1 fruit fly cellular context compared by ENCODE assay signal in the genomic region with DNA sequence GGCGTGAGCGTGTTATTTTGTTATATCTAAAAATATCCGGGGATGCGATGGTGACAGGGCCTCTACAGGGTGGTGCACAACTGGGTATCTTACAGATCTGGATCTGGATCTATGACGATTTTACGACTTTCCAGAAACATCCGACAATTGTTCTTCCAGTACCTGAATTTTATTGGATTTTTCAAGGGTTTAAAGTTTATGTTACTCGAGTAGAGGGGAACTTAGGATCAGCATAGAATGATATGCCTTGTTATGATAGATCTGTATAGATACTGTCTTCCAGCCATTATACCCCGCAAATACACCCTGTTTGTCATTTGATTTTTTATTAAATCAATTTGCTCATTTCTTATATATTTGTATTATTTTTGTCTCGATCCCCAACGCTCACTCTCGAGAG.
TF ChIP-seq lines count a peak whose summit lies in the region.

No protein-coding gene starts in this region.

TF ChIP-seq in whole organism, embryonic, 481 proteins besides CTCF, POLR2A, EP300 and RAD21 (continued from another document):
- TF ChIP-seq Eip74EF (GFP tag; optimal IDR thresholded peaks at IDR 0.05; lab: Kevin White, UChicago) (peak in 1 of 2 experiments; percentile 51), Ada2b (GFP tag; IDR thresholded peaks at IDR 0.05; lab: Robert Waterston, UW) (peak; percentile 65), Atf3 (GFP tag; optimal IDR thresholded peaks at IDR 0.05; lab: Kevin White, UChicago) (no peak), Camta (GFP tag; optimal IDR thresholded peaks at IDR 0.05; lab: Kevin White, UChicago) (peak; percentile 27), pfk (GFP tag; optimal IDR thresholded peaks at IDR 0.05; lab: Kevin White, UChicago) (no peak), CG4328 (GFP tag; optimal IDR thresholded peaks at IDR 0.05; lab: Kevin White, UChicago) (peak; percentile 8), zen (tag; optimal IDR thresholded peaks at IDR 0.05; lab: Kevin White, UChicago) (no peak), wor (GFP tag; IDR thresholded peaks at IDR 0.05; lab: Robert Waterston, UW) (peak; percentile 32), CG10209 (GFP tag; optimal IDR thresholded peaks at IDR 0.05; lab: Kevin White, UChicago) (peak; percentile 57), gce (GFP tag; IDR thresholded peaks at IDR 0.05; lab: Robert Waterston, UW) (0 out of 3 replicates have a peak, but pooled peaks have one; percentile 26), CG12391 (tag; optimal IDR thresholded peaks at IDR 0.05; lab: Kevin White, UChicago) (peak; percentile 43), CG2116 (GFP tag; optimal IDR thresholded peaks at IDR 0.05; lab: Kevin White, UChicago) (no peak), Hr3 (GFP tag; optimal IDR thresholded peaks at IDR 0.05; lab: Kevin White, UChicago) (peak; percentile 29), sd (tag; optimal IDR thresholded peaks at IDR 0.05; lab: Kevin White, UChicago) (no peak), chinmo (GFP tag; IDR thresholded peaks at IDR 0.05; lab: Robert Waterston, UW; ENCODE audit: partially characterized antibody) (no peak), CG8765 (GFP tag; IDR thresholded peaks at IDR 0.05; lab: Robert Waterston, UW) (no peak), lmd (GFP tag; IDR thresholded peaks at IDR 0.05; lab: Robert Waterston, UW) (peak; percentile 81), dysf (GFP tag; IDR thresholded peaks at IDR 0.05; lab: Robert Waterston, UW) (peak; percentile 89), fd3F (GFP tag; optimal IDR thresholded peaks at IDR 0.05; lab: Kevin White, UChicago) (peak; percentile 63), run (tag; optimal IDR thresholded peaks at IDR 0.05; lab: Kevin White, UChicago) (peak; percentile 38), danr (GFP tag; IDR thresholded peaks at IDR 0.05; lab: Robert Waterston, UW) (peak; percentile 54; the same call in 1 of the 2 replicates), ara (GFP tag; IDR thresholded peaks at IDR 0.05; lab: Robert Waterston, UW) (no peak), CG10979 (tag; optimal IDR thresholded peaks at IDR 0.05; lab: Kevin White, UChicago) (peak; percentile 18), CG18476 (GFP tag; optimal IDR thresholded peaks at IDR 0.05; lab: Kevin White, UChicago) (no peak), amos (GFP tag; IDR thresholded peaks at IDR 0.05; lab: Robert Waterston, UW; ENCODE audit: partially characterized antibody) (no peak)
